Worm (Caenorhabditis elegans): ENCODE measurements around the gene T04A6.1.
A peak's percentile ranks its signal among the peaks of the same experiment; 100 is the strongest.

Gene T04A6.1

DNA sequence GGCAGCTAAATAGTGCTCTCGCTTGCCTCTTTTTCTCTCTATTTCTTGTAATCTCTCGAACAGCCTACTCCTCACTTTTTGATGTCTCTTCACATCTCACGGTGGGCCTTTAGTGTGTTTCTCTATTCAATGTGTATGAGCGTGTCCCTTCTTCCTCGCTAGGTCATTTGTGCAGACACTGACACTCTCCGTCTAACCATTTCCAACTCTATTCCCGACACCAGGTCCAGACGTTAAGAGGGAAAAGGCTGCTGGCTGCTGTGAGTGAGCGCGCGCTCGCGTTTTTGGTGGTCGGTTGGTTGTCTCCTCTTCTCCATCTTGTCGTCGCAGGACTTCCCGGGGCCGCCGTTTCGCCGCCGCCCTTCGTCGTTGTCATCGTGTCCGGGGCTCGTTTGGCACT lies 43.1 kb downstream of the T04A6.1 start (continued):
- TF ChIP-seq aly-2 (tag; optimal IDR thresholded peaks at IDR 0.05) (no peak), zag-1 (tag; optimal IDR thresholded peaks at IDR 0.05) (no peak), nhr-102 (tag; optimal IDR thresholded peaks at IDR 0.05) (no peak), arid-1 (GFP tag; conservative IDR thresholded peaks at IDR 0.05) (no peak), snpc-4 (tag; optimal IDR thresholded peaks at IDR 0.05) (no peak), mdl-1 (tag; optimal IDR thresholded peaks at IDR 0.05) (peak in 1 of 2 experiments; percentile 0), lsy-2 (tag; optimal IDR thresholded peaks at IDR 0.05) (peak; percentile 41 to 57), ztf-11 (tag; optimal IDR thresholded peaks at IDR 0.05) (no peak), attf-4 (tag; optimal IDR thresholded peaks at IDR 0.05) (no peak)

DNA sequence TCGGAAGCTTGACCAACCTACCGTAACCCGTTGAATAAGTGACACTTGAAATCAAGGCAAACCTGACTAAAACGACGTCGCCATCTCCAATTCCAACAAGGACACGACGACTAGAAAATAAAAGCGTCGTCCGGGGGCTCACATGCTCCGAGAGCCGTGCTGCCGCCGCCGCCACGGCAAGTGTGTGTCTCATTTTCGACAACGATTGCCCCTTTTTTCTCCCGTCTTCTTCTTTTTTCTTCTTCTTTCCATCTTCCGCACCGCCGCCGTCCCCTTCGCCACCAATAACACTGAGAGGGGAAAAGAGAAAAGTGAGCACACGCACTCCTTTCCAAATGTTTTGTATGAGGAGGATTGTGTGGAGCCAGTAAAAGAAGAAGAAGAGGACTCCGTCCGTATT lies 44.8 kb downstream of the T04A6.1 start:
- TF ChIP-seq aha-1 (tag) (peak; percentile 75), F49E8.2 (tag; optimal IDR thresholded peaks at IDR 0.05; ENCODE audit: borderline replicate concordance) (no peak), set-16 (GFP tag; IDR thresholded peaks at IDR 0.05) (peak; percentile 58), ceh-32 (tag; optimal IDR thresholded peaks at IDR 0.05; ENCODE audit: poor library complexity) (no peak), ama-1 (optimal IDR thresholded peaks at IDR 0.05) (no peak), Y5F2A.4 (GFP tag; optimal IDR thresholded peaks at IDR 0.05) (no peak), ctbp-1 (GFP tag; IDR thresholded peaks at IDR 0.05) (no peak), lin-39 (tag; optimal IDR thresholded peaks at IDR 0.05) (no peak), F37D6.2 (tag; optimal IDR thresholded peaks at IDR 0.05) (no peak), nhr-237 (tag; optimal IDR thresholded peaks at IDR 0.05) (no peak), spr-1 (tag; optimal IDR thresholded peaks at IDR 0.05) (no peak), gei-8 (GFP tag; optimal IDR thresholded peaks at IDR 0.05) (no peak), madf-9 (GFP tag; conservative IDR thresholded peaks at IDR 0.05) (no peak), rbr-2 (tag; optimal IDR thresholded peaks at IDR 0.05) (no peak)

DNA sequence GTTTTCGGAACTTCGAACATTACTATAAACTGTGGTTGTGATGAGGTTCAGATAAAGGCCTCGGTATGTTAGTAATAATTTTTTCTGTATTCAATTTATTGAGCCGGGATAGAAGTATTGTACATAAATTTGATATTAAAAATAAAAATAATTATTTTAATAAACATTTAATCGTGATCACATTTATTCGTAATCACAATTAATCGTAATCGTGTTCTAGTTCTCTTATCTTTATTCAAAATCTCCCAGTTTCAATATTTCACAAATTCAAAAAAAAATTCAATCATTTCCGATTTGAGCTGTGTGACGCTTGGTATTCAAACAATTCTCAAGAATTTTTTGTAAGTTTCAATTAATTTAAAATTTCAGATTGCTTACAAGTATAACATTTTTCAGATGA lies 45.6 kb downstream of the T04A6.1 start, which contains the start of gene lido-18:
lido-18 (plus strand) TSS at position 301 of the 400 bp plus-strand sequence.
- no peak for TF ChIP-seq lim-7 (GFP tag; IDR thresholded peaks at IDR 0.05)
- no peak for TF ChIP-seq nhr-42 (GFP tag; IDR thresholded peaks at IDR 0.05)
- TF ChIP-seq sdz-12 (GFP tag; optimal IDR thresholded peaks at IDR 0.05), result no peak
- no peak for TF ChIP-seq jun-1 (tag; optimal IDR thresholded peaks at IDR 0.05)
- TF ChIP-seq Y105C5A.15 (GFP tag; IDR thresholded peaks at IDR 0.05), result no peak

DNA sequence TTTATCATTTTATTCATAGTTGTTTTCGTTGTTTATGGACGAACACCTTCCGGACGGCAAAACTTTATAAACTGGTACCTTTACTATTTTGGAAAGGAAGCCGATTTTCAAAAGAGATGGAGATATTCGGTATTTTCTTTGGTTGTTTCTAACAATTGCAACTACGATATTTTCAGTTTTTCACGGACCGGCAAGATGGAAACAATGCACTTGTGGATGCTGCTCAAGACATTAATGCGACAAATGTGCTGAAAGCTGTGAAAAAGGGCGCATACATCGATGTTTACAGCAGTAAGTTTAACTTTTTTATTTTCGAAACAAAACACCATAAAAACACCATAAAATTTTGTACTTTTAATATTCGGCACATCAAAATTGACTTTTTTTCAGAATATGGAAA lies 49.6 kb downstream of the T04A6.1 start:
- TF ChIP-seq snpc-4 (tag; optimal IDR thresholded peaks at IDR 0.05) (no peak), pha-4 (GFP tag; IDR thresholded peaks at IDR 0.05) (no peak), pha-4 (tag; optimal IDR thresholded peaks at IDR 0.05) (no peak), unc-62 (GFP tag; optimal IDR thresholded peaks at IDR 0.05 in 1 of 2) (peak in 1 of 2 experiments; percentile 93), unc-62 (tag; optimal IDR thresholded peaks at IDR 0.05) (no peak), aha-1 (tag) (peak; percentile 57), ama-1 (optimal IDR thresholded peaks at IDR 0.05) (no peak)

Measured in whole organism, L4 larva.